Fruit fly (Drosophila melanogaster): ENCODE results near the gene homer.

The homer gene

DNA sequence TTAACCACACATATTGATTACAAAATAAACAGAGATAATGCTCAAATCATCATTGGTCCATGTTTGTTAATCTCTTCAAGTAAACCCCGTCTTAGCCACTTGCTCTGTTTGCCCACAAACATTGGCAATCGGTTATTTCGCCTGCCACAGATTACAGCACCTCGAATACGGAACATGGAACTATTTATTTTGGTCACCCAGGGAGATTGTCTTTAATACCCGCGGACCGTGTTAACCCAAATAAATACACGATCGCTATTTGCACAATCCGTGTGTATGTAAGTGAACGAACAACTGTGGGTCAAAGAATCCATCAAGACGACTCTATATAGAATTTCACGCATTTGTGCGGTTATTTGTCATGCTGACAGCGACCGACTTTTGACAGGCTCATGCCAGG lies 22.4 kb downstream of the homer start (continued):
- TF ChIP-seq tll (GFP tag; optimal IDR thresholded peaks at IDR 0.05) (peak in 1 of 2 experiments; percentile 99), CG1832 (GFP tag; optimal IDR thresholded peaks at IDR 0.05) (no peak), Camta (GFP tag; optimal IDR thresholded peaks at IDR 0.05) (peak; percentile 30), NK7.1 (GFP tag; optimal IDR thresholded peaks at IDR 0.05) (peak; percentile 31), CG3838 (GFP tag; optimal IDR thresholded peaks at IDR 0.05) (no peak), MBD-R2 (GFP tag; IDR thresholded peaks at IDR 0.05) (no peak), CkIIα-i1 (GFP tag; IDR thresholded peaks at IDR 0.05) (no peak)

DNA sequence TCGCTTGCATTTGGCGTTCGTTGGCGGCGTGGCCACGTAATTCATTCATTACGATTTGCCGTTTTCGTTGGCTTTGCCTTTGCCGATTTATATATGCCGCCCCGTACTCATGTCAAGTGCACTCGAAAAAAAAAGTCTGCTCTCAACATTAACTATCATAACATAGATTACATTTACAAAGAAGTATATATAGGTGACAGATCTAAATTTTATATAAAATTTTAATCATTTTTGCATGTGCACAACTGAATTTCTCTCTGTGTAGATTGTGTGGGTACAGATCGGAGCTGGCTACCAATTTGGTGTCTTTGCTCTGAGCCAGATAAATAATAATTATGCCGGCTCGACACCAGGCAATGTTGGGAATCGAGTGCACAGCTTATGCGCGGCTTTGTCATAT lies 24.8 kb downstream of the homer start:
- TF ChIP-seq gt (GFP tag; IDR thresholded peaks at IDR 0.05) (no peak), caup (GFP tag; optimal IDR thresholded peaks at IDR 0.05; ENCODE audit: severe bottlenecking) (peak; percentile 1), fd64A (GFP tag; optimal IDR thresholded peaks at IDR 0.05) (no peak), gsb-n (tag; optimal IDR thresholded peaks at IDR 0.05) (peak; percentile 3), ranshi (GFP tag; IDR thresholded peaks at IDR 0.05) (peak; percentile 56; the same call in 1 of the 2 replicates), CG10979 (tag; optimal IDR thresholded peaks at IDR 0.05) (peak; percentile 45), unc-4 (GFP tag; IDR thresholded peaks at IDR 0.05; ENCODE audit: partially characterized antibody) (no peak), dan (GFP tag; IDR thresholded peaks at IDR 0.05) (0 out of 2 replicates have a peak, but pooled peaks have one; percentile 23), amos (GFP tag; IDR thresholded peaks at IDR 0.05; ENCODE audit: partially characterized antibody) (no peak), CG1024 (GFP tag; IDR thresholded peaks at IDR 0.05) (0 out of 2 replicates have a peak, but pooled peaks have one; percentile 17), dimm (GFP tag; IDR thresholded peaks at IDR 0.05) (no peak), NC2α (GFP tag; optimal IDR thresholded peaks at IDR 0.05) (no peak), otp (GFP tag; IDR thresholded peaks at IDR 0.05) (0 out of 3 replicates have a peak, but pooled peaks have one; percentile 45), CG8765 (GFP tag; IDR thresholded peaks at IDR 0.05) (peak; percentile 59; the same call in 1 of the 2 replicates), kay (GFP tag; optimal IDR thresholded peaks at IDR 0.05) (no peak), ara (GFP tag; IDR thresholded peaks at IDR 0.05) (peak; percentile 58; the same call in 1 of the 2 replicates), danr (GFP tag; IDR thresholded peaks at IDR 0.05) (no peak), CG34422 (GFP tag; IDR thresholded peaks at IDR 0.05) (peak; percentile 75; the same call in 1 of the 3 replicates), luna (GFP tag; optimal IDR thresholded peaks at IDR 0.05) (no peak), jumu (GFP tag; optimal IDR thresholded peaks at IDR 0.05) (no peak), gcm2 (GFP tag; optimal IDR thresholded peaks at IDR 0.05) (no peak), nerfin-1 (tag; optimal IDR thresholded peaks at IDR 0.05) (no peak), Dfd (GFP tag; optimal IDR thresholded peaks at IDR 0.05) (no peak), CG12155 (GFP tag; optimal IDR thresholded peaks at IDR 0.05) (no peak), cg (GFP tag; optimal IDR thresholded peaks at IDR 0.05) (no peak), CG8944 (GFP tag; optimal IDR thresholded peaks at IDR 0.05) (no peak), Lhr (GFP tag; optimal IDR thresholded peaks at IDR 0.05) (no peak), CG2116 (GFP tag; optimal IDR thresholded peaks at IDR 0.05) (no peak), CG4424 (GFP tag; optimal IDR thresholded peaks at IDR 0.05) (peak; percentile 54), CG10267 (tag; optimal IDR thresholded peaks at IDR 0.05) (peak; percentile 18), tin (GFP tag; optimal IDR thresholded peaks at IDR 0.05) (peak; percentile 19), CG16863 (GFP tag; optimal IDR thresholded peaks at IDR 0.05) (peak; percentile 8), pum (GFP tag; optimal IDR thresholded peaks at IDR 0.05) (peak; percentile 38), sob (GFP tag; IDR thresholded peaks at IDR 0.05) (peak; percentile 60; the same call in 1 of the 2 replicates), CG14441 (GFP tag; IDR thresholded peaks at IDR 0.05) (peak; percentile 73), Max (GFP tag; optimal IDR thresholded peaks at IDR 0.05) (peak; percentile 14), Side (GFP tag; optimal IDR thresholded peaks at IDR 0.05) (no peak), CG7839 (tag; optimal IDR thresholded peaks at IDR 0.05) (peak; percentile 58), sens-2 (GFP tag; IDR thresholded peaks at IDR 0.05) (peak; percentile 42; the same call in 1 of the 2 replicates), lmd (GFP tag; IDR thresholded peaks at IDR 0.05) (peak; percentile 41; the same call in 1 of the 2 replicates), repo (GFP tag; optimal IDR thresholded peaks at IDR 0.05) (no peak), ttk (GFP tag; IDR thresholded peaks at IDR 0.05) (peak; percentile 42), CG13775 (GFP tag; optimal IDR thresholded peaks at IDR 0.05) (peak; percentile 26)
